Fruit fly (Drosophila melanogaster): ENCODE measurements around the gene Obp18a.

The Obp18a gene

dm6 chrX:19165144-19166011, 29.7 kb upstream of the Obp18a start (continued):
- no peak for TF ChIP-seq Fer3 (tag; optimal IDR thresholded peaks at IDR 0.05)
- TF ChIP-seq gro (GFP tag; optimal IDR thresholded peaks at IDR 0.05) = no peak
- no peak for TF ChIP-seq zf30C (GFP tag; optimal IDR thresholded peaks at IDR 0.05)
- TF ChIP-seq stwl (tag; optimal IDR thresholded peaks at IDR 0.05) = no peak
- TF ChIP-seq Doc2 (GFP tag; IDR thresholded peaks at IDR 0.05) = no peak
- TF ChIP-seq CG32772 (GFP tag; IDR thresholded peaks at IDR 0.05) = no peak
- TF ChIP-seq CG1233 (GFP tag; optimal IDR thresholded peaks at IDR 0.05) = no peak
- TF ChIP-seq otp (GFP tag; IDR thresholded peaks at IDR 0.05) = no peak
- TF ChIP-seq ato (GFP tag; IDR thresholded peaks at IDR 0.05; ENCODE audit: partially characterized antibody) = no peak
- TF ChIP-seq usp (GFP tag; optimal IDR thresholded peaks at IDR 0.05) = no peak
- no peak for TF ChIP-seq sqz (GFP tag; optimal IDR thresholded peaks at IDR 0.05)
- TF ChIP-seq Deaf1 (tag; optimal IDR thresholded peaks at IDR 0.05) = peak; percentile 43
- no peak for TF ChIP-seq CG34376 (GFP tag; optimal IDR thresholded peaks at IDR 0.05)
- no peak for TF ChIP-seq Nf-YC (tag; optimal IDR thresholded peaks at IDR 0.05)
- TF ChIP-seq Scr (GFP tag; IDR thresholded peaks at IDR 0.05; ENCODE audit: partially characterized antibody) = no peak
- peak; percentile 41 for TF ChIP-seq Oli (tag; optimal IDR thresholded peaks at IDR 0.05)
- no peak for TF ChIP-seq Mad (GFP tag; optimal IDR thresholded peaks at IDR 0.05)
- TF ChIP-seq CG2875 (GFP tag; optimal IDR thresholded peaks at IDR 0.05) = no peak
- TF ChIP-seq Bteb2 (GFP tag; optimal IDR thresholded peaks at IDR 0.05) = no peak
- no peak for TF ChIP-seq dmrt11E (tag; optimal IDR thresholded peaks at IDR 0.05)
- TF ChIP-seq jing (GFP tag; optimal IDR thresholded peaks at IDR 0.05) = no peak
- TF ChIP-seq dysf (GFP tag; IDR thresholded peaks at IDR 0.05) = peak; percentile 15; the same call in 1 of the 3 replicates
- no peak for TF ChIP-seq CG6272 (GFP tag; IDR thresholded peaks at IDR 0.05)
- TF ChIP-seq tx (GFP tag; optimal IDR thresholded peaks at IDR 0.05) = no peak
- peak; percentile 38; the same call in 1 of the 2 replicates for TF ChIP-seq CG6689 (GFP tag; IDR thresholded peaks at IDR 0.05)
- no peak for TF ChIP-seq CG14710 (tag; optimal IDR thresholded peaks at IDR 0.05)
- TF ChIP-seq ssp (GFP tag; IDR thresholded peaks at IDR 0.05) = no peak
- TF ChIP-seq gem (tag; optimal IDR thresholded peaks at IDR 0.05) = peak; percentile 37
- TF ChIP-seq Dref (GFP tag; IDR thresholded peaks at IDR 0.05) = no peak
- no peak for TF ChIP-seq emc (GFP tag; optimal IDR thresholded peaks at IDR 0.05)
- peak; percentile 10; the same call in 1 of the 3 replicates for TF ChIP-seq CG11695 (GFP tag; IDR thresholded peaks at IDR 0.05)
- no peak for TF ChIP-seq CG6765 (GFP tag; optimal IDR thresholded peaks at IDR 0.05)
- TF ChIP-seq pros (GFP tag; optimal IDR thresholded peaks at IDR 0.05) = no peak
- no peak for TF ChIP-seq luna (GFP tag; optimal IDR thresholded peaks at IDR 0.05)
- TF ChIP-seq Poxn (GFP tag; IDR thresholded peaks at IDR 0.05) = no peak
- no peak for TF ChIP-seq CG7372 (GFP tag; IDR thresholded peaks at IDR 0.05)
- no peak for TF ChIP-seq CG3995 (GFP tag; optimal IDR thresholded peaks at IDR 0.05)
- no peak for TF ChIP-seq CG31441 (GFP tag; IDR thresholded peaks at IDR 0.05)
- peak; percentile 78 for TF ChIP-seq exex (tag; optimal IDR thresholded peaks at IDR 0.05)
- no peak for TF ChIP-seq lab (GFP tag; optimal IDR thresholded peaks at IDR 0.05)
- no peak for TF ChIP-seq Camta (GFP tag; optimal IDR thresholded peaks at IDR 0.05)
- no peak for TF ChIP-seq ro (GFP tag; IDR thresholded peaks at IDR 0.05)
- TF ChIP-seq fd64A (GFP tag; optimal IDR thresholded peaks at IDR 0.05) = no peak
- 0 out of 3 replicates have a peak, but pooled peaks have one; percentile 41 for TF ChIP-seq ci (GFP tag; IDR thresholded peaks at IDR 0.05)
- no peak for TF ChIP-seq gt (GFP tag; IDR thresholded peaks at IDR 0.05)
- no peak for TF ChIP-seq H15 (GFP tag; IDR thresholded peaks at IDR 0.05)
- TF ChIP-seq tgo (GFP tag; IDR thresholded peaks at IDR 0.05) = peak; percentile 31; the same call in 1 of the 3 replicates
- TF ChIP-seq eve (GFP tag; optimal IDR thresholded peaks at IDR 0.05) = peak in 1 of 2 experiments; percentile 62
- no peak for TF ChIP-seq sisA (GFP tag; IDR thresholded peaks at IDR 0.05)
- TF ChIP-seq chn (GFP tag; optimal IDR thresholded peaks at IDR 0.05) = no peak
